Worm (Caenorhabditis elegans): ENCODE measurements around the gene trim-21.

ce11 chrII:2305507-2305906, 7.1 kb downstream of the trim-21 start:
- TF ChIP-seq pha-4 (GFP tag; IDR thresholded peaks at IDR 0.05) (no peak), pha-4 (tag; optimal IDR thresholded peaks at IDR 0.05) (no peak), Y105C5A.15 (GFP tag; IDR thresholded peaks at IDR 0.05) (no peak), nhr-77 (tag; optimal IDR thresholded peaks at IDR 0.05) (no peak), mdl-1 (tag; optimal IDR thresholded peaks at IDR 0.05) (no peak), nhr-11 (tag; optimal IDR thresholded peaks at IDR 0.05) (no peak), F49E8.2 (tag; optimal IDR thresholded peaks at IDR 0.05; ENCODE audit: borderline replicate concordance) (no peak), snpc-4 (tag; optimal IDR thresholded peaks at IDR 0.05) (no peak), daf-16 (GFP tag; optimal IDR thresholded peaks at IDR 0.05) (no peak), daf-16 (tag; optimal IDR thresholded peaks at IDR 0.05) (peak; percentile 52), pqm-1 (tag; optimal IDR thresholded peaks at IDR 0.05) (peak; percentile 93), madf-5 (GFP tag; IDR thresholded peaks at IDR 0.05) (no peak)
